Fruit fly (Drosophila melanogaster): ENCODE measurements around the gene CG34112.

CG34112 gene

dm6 chr3R:4402884-4403705, 9.0 kb upstream of the CG34112 start, which contains the start of gene lost (continued):
- TF ChIP-seq TFAM (GFP tag; optimal IDR thresholded peaks at IDR 0.05) (no peak), mld (GFP tag; IDR thresholded peaks at IDR 0.05; ENCODE audit: partially characterized antibody) (peak; percentile 98), Taf1 (GFP tag; IDR thresholded peaks at IDR 0.05) (no peak), CG10654 (GFP tag; optimal IDR thresholded peaks at IDR 0.05) (no peak), pnt (GFP tag; optimal IDR thresholded peaks at IDR 0.05) (no peak), CTCF (GFP tag; optimal IDR thresholded peaks at IDR 0.05) (peak; percentile 74), aop (GFP tag; IDR thresholded peaks at IDR 0.05) (no peak), onecut (GFP tag; IDR thresholded peaks at IDR 0.05) (no peak), seq (GFP tag; IDR thresholded peaks at IDR 0.05) (no peak), CG3847 (GFP tag; IDR thresholded peaks at IDR 0.05) (peak; percentile 27; the same call in 1 of the 2 replicates), ttk (GFP tag; IDR thresholded peaks at IDR 0.05) (peak; percentile 25; the same call in 1 of the 2 replicates), sqz (GFP tag; optimal IDR thresholded peaks at IDR 0.05) (peak; percentile 29), Kr (GFP tag; optimal IDR thresholded peaks at IDR 0.05) (no peak), Hmx (GFP tag; optimal IDR thresholded peaks at IDR 0.05) (no peak), CG16815 (GFP tag; optimal IDR thresholded peaks at IDR 0.05) (no peak), CG10979 (tag; optimal IDR thresholded peaks at IDR 0.05) (peak; percentile 27), grau (tag; optimal IDR thresholded peaks at IDR 0.05) (peak; percentile 44), CG17359 (tag; optimal IDR thresholded peaks at IDR 0.05) (no peak), Antp (GFP tag; optimal IDR thresholded peaks at IDR 0.05) (no peak), croc (GFP tag; conservative IDR thresholded peaks at IDR 0.05) (no peak), CG13775 (GFP tag; optimal IDR thresholded peaks at IDR 0.05) (peak; percentile 32), ro (GFP tag; IDR thresholded peaks at IDR 0.05) (no peak), CG33557 (GFP tag; optimal IDR thresholded peaks at IDR 0.05) (no peak), Hey (tag; optimal IDR thresholded peaks at IDR 0.05) (no peak), ab (GFP tag; optimal IDR thresholded peaks at IDR 0.05) (no peak), CG11696 (GFP tag; IDR thresholded peaks at IDR 0.05) (no peak), CG3163 (GFP tag; optimal IDR thresholded peaks at IDR 0.05) (no peak), CG12769 (tag; optimal IDR thresholded peaks at IDR 0.05) (no peak), CG18764 (GFP tag; optimal IDR thresholded peaks at IDR 0.05) (no peak), sr (GFP tag; IDR thresholded peaks at IDR 0.05) (0 out of 3 replicates have a peak, but pooled peaks have one; percentile 8), CG2120 (GFP tag; optimal IDR thresholded peaks at IDR 0.05) (peak; percentile 48), BtbVII (GFP tag; optimal IDR thresholded peaks at IDR 0.05) (no peak), CG1603 (tag; optimal IDR thresholded peaks at IDR 0.05) (peak; percentile 81), Mrtf (GFP tag; IDR thresholded peaks at IDR 0.05) (no peak), CG32772 (GFP tag; IDR thresholded peaks at IDR 0.05) (0 out of 2 replicates have a peak, but pooled peaks have one; percentile 18), Mad (GFP tag; optimal IDR thresholded peaks at IDR 0.05) (no peak), PHDP (tag; optimal IDR thresholded peaks at IDR 0.05) (peak; percentile 33), bcd (GFP tag; optimal IDR thresholded peaks at IDR 0.05) (peak; percentile 41), CG4854 (GFP tag; optimal IDR thresholded peaks at IDR 0.05) (no peak), row (GFP tag; IDR thresholded peaks at IDR 0.05) (peak; percentile 80), CG10267 (tag; optimal IDR thresholded peaks at IDR 0.05) (peak; percentile 48), CG7372 (GFP tag; IDR thresholded peaks at IDR 0.05) (no peak)
